Fruit fly (Drosophila melanogaster) whole organism, embryonic: ENCODE results near the gene CG12995.
A peak's percentile ranks its signal among the peaks of the same experiment; 100 is the strongest.

ENCODE experiments used
- Atf-2 ChIP-seq: fragments of 200-800 bp; sonication (Bioruptor generic); optimal IDR thresholded peaks from 2 replicates; lab custom pipeline; 2016; ENCODE audit warnings: missing biosample characterization, missing genetic modification characterization
- Atf6 ChIP-seq: fragments of 200-800 bp; sonication (Bioruptor generic); IDR thresholded peaks from 2 replicates; pipeline ENCODE4 v1.3.6; 2022; ENCODE audit warnings: missing biosample characterization, missing genetic modification characterization
- CG10274 ChIP-seq: fragments of 200-800 bp; sonication (Bioruptor generic); optimal IDR thresholded peaks from 3 replicates; lab custom pipeline; 2017; ENCODE audit warnings: missing biosample characterization, mild to moderate bottlenecking, missing genetic modification characterization
- CG10431 ChIP-seq: fragments of 200-800 bp; sonication (Bioruptor generic); optimal IDR thresholded peaks from 3 replicates; lab custom pipeline; 2018; ENCODE audit warnings: missing biosample characterization, mild to moderate bottlenecking, missing genetic modification characterization
- CG10654 ChIP-seq: fragments of 200-800 bp; sonication (Bioruptor generic); optimal IDR thresholded peaks from 2 replicates; lab custom pipeline; 2016; ENCODE audit warnings: missing biosample characterization, missing genetic modification characterization
- CG10979 ChIP-seq: fragments of 200-800 bp; sonication (Bioruptor generic); optimal IDR thresholded peaks from 2 replicates; lab custom pipeline; 2018; ENCODE audit warnings: missing biosample characterization, mild to moderate bottlenecking, missing genetic modification characterization, moderate library complexity
- CG11723 ChIP-seq: fragments of 200-800 bp; sonication (Bioruptor generic); optimal IDR thresholded peaks from 2 replicates; lab custom pipeline; 2017; ENCODE audit warnings: missing biosample characterization, mild to moderate bottlenecking, missing genetic modification characterization
- CG12236 ChIP-seq: fragments of 200-800 bp; sonication (Bioruptor generic); optimal IDR thresholded peaks from 2 replicates; lab custom pipeline; 2016; ENCODE audit warnings: missing biosample characterization, missing genetic modification characterization
- CG12769 ChIP-seq: fragments of 200-800 bp; sonication (Bioruptor generic); optimal IDR thresholded peaks from 2 replicates; lab custom pipeline; 2019; ENCODE audit warnings: missing biosample characterization, mild to moderate bottlenecking, missing genetic modification characterization, moderate library complexity
- CG13296 ChIP-seq: fragments of 200-800 bp; sonication (Bioruptor generic); optimal IDR thresholded peaks from 3 replicates; lab custom pipeline; 2018; ENCODE audit warnings: missing biosample characterization, mild to moderate bottlenecking, missing genetic modification characterization
- CG14710 ChIP-seq: fragments of 200-800 bp; sonication (Bioruptor generic); optimal IDR thresholded peaks from 3 replicates; lab custom pipeline; 2019; ENCODE audit warnings: missing biosample characterization, mild to moderate bottlenecking, missing genetic modification characterization, moderate library complexity
- CG15269 ChIP-seq: fragments of 200-800 bp; sonication (Bioruptor generic); optimal IDR thresholded peaks from 2 replicates; lab custom pipeline; 2018; ENCODE audit warnings: missing biosample characterization, mild to moderate bottlenecking, missing genetic modification characterization, moderate library complexity
- CG16813 ChIP-seq: fragments of 200-800 bp; sonication (Bioruptor generic); IDR thresholded peaks from 3 replicates; pipeline ENCODE4 v1.3.6; 2022; ENCODE audit warnings: missing biosample characterization, missing genetic modification characterization; ENCODE audit not compliant: partially characterized antibody
- CG17361 ChIP-seq: fragments of 200-800 bp; sonication (Bioruptor generic); IDR thresholded peaks from 3 replicates; pipeline ENCODE4 v1.3.6; 2022; ENCODE audit warnings: missing biosample characterization, missing genetic modification characterization
- CG1792 ChIP-seq: fragments of 200-800 bp; sonication (Bioruptor generic); optimal IDR thresholded peaks from 2 replicates; lab custom pipeline; 2016; ENCODE audit warnings: missing biosample characterization, missing genetic modification characterization
- CG32767 ChIP-seq: fragments of 200-800 bp; sonication (Bioruptor generic); IDR thresholded peaks from 2 replicates; pipeline ENCODE4 v1.3.6; 2022; ENCODE audit warnings: missing biosample characterization, missing genetic modification characterization
- CG3281 ChIP-seq: fragments of 200-800 bp; sonication (Bioruptor generic); optimal IDR thresholded peaks from 3 replicates; lab custom pipeline; 2017; ENCODE audit warnings: missing biosample characterization, mild to moderate bottlenecking, missing genetic modification characterization
- CG5953 ChIP-seq: fragments of 200-800 bp; sonication (Bioruptor generic); IDR thresholded peaks from 2 replicates; pipeline ENCODE4 v1.3.6; 2022; ENCODE audit warnings: missing biosample characterization, missing genetic modification characterization
- CG6175 ChIP-seq: fragments of 200-800 bp; sonication (Bioruptor generic); IDR thresholded peaks from 3 replicates; pipeline ENCODE4 v1.3.6; 2022; ENCODE audit warnings: missing biosample characterization, missing genetic modification characterization
- CG6254 ChIP-seq: fragments of 200-800 bp; sonication (Bioruptor generic); optimal IDR thresholded peaks from 3 replicates; lab custom pipeline; 2017; ENCODE audit warnings: mild to moderate bottlenecking, missing biosample characterization, missing genetic modification reagents, missing genetic modification characterization
- CG6654 ChIP-seq: fragments of 200-800 bp; sonication (Bioruptor generic); optimal IDR thresholded peaks from 2 replicates; lab custom pipeline; 2017; ENCODE audit warnings: missing biosample characterization, mild to moderate bottlenecking, missing genetic modification characterization
- CG7745 ChIP-seq: fragments of 200-800 bp; sonication (Bioruptor generic); optimal IDR thresholded peaks from 2 replicates; lab custom pipeline; 2018; ENCODE audit warnings: missing biosample characterization, mild to moderate bottlenecking, missing genetic modification characterization, moderate library complexity
- CG7928 ChIP-seq: fragments of 200-800 bp; sonication (Bioruptor generic); optimal IDR thresholded peaks from 2 replicates; lab custom pipeline; 2017; ENCODE audit warnings: missing biosample characterization, mild to moderate bottlenecking, missing genetic modification characterization
- CG7963 ChIP-seq: fragments of 200-800 bp; sonication (Bioruptor generic); IDR thresholded peaks from 3 replicates; pipeline ENCODE4 v1.3.6; 2022; ENCODE audit warnings: missing biosample characterization, missing genetic modification characterization; ENCODE audit not compliant: partially characterized antibody
- CG9215 ChIP-seq: fragments of 200-800 bp; sonication (Bioruptor generic); IDR thresholded peaks from 2 replicates; pipeline ENCODE4 v1.3.6; 2022; ENCODE audit warnings: missing biosample characterization, missing genetic modification characterization
- Elba2 ChIP-seq: fragments of 200-800 bp; sonication (Bioruptor generic); optimal IDR thresholded peaks from 3 replicates; lab custom pipeline; 2016; ENCODE audit warnings: missing biosample characterization, missing genetic modification characterization
- Fer3 ChIP-seq: fragments of 200-800 bp; sonication (Bioruptor generic); optimal IDR thresholded peaks from 2 replicates; lab custom pipeline; 2018; ENCODE audit warnings: missing biosample characterization, mild to moderate bottlenecking, missing genetic modification characterization, moderate library complexity
- Gsc ChIP-seq: fragments of 200-800 bp; sonication (Bioruptor generic); IDR thresholded peaks from 2 replicates; pipeline ENCODE4 v1.3.6; 2022; ENCODE audit warnings: missing biosample characterization, missing genetic modification characterization
- H15 ChIP-seq: fragments of 200-800 bp; sonication (Bioruptor generic); IDR thresholded peaks from 3 replicates; pipeline ENCODE4 v1.3.6; 2022; ENCODE audit warnings: missing biosample characterization, missing genetic modification characterization
- Max ChIP-seq: fragments of 200-800 bp; sonication (Bioruptor generic); optimal IDR thresholded peaks from 2 replicates; lab custom pipeline; 2016; ENCODE audit warnings: missing biosample characterization, mild to moderate bottlenecking, missing genetic modification characterization
- NfI ChIP-seq: fragments of 200-800 bp; sonication (Bioruptor generic); optimal IDR thresholded peaks from 3 replicates; lab custom pipeline; 2018; ENCODE audit warnings: missing biosample characterization, mild to moderate bottlenecking, missing genetic modification characterization, moderate library complexity
- Sin3A ChIP-seq: fragments of >200 bp; optimal IDR thresholded peaks from 2 replicates; lab custom pipeline; 2018
- Ssrp ChIP-seq: fragments of 200-800 bp; sonication (Bioruptor generic); optimal IDR thresholded peaks from 2 replicates; lab custom pipeline; 2018; ENCODE audit warnings: missing biosample characterization, mild to moderate bottlenecking, missing genetic modification characterization, moderate library complexity
- Taf1 ChIP-seq: fragments of 200-800 bp; sonication (Bioruptor generic); IDR thresholded peaks from 2 replicates; pipeline ENCODE4 v1.3.6; 2022; ENCODE audit warnings: missing biosample characterization, missing genetic modification characterization
- YL-1 ChIP-seq: fragments of 200-800 bp; sonication (Bioruptor generic); optimal IDR thresholded peaks from 3 replicates; lab custom pipeline; 2017; ENCODE audit warnings: missing biosample characterization, mild to moderate bottlenecking, missing genetic modification characterization
- ab ChIP-seq: fragments of 200-800 bp; sonication (Bioruptor generic); optimal IDR thresholded peaks from 2 replicates; lab custom pipeline; 2016; ENCODE audit warnings: missing biosample characterization, missing genetic modification characterization
- abd-A ChIP-seq: fragments of 200-800 bp; sonication (Bioruptor generic); optimal IDR thresholded peaks from 3 replicates; lab custom pipeline; 2019; ENCODE audit warnings: missing biosample characterization, mild to moderate bottlenecking, missing genetic modification characterization, moderate library complexity
- al ChIP-seq: fragments of 200-800 bp; sonication (Bioruptor generic); IDR thresholded peaks from 2 replicates; pipeline ENCODE4 v1.3.6; 2022; ENCODE audit warnings: missing biosample characterization, missing genetic modification characterization
- ash1 ChIP-seq: fragments of 200-800 bp; sonication (Bioruptor generic); optimal IDR thresholded peaks from 2 replicates; lab custom pipeline; 2018; ENCODE audit warnings: missing biosample characterization, mild to moderate bottlenecking, missing genetic modification characterization
- br ChIP-seq: fragments of >200 bp; optimal IDR thresholded peaks from 2 replicates; lab custom pipeline; 2017
- croc ChIP-seq: fragments of 200-800 bp; sonication (Bioruptor generic); conservative IDR thresholded peaks from 3 replicates; pipeline ENCODE4 v1.3.6; 2022; ENCODE audit warnings: missing biosample characterization, missing genetic modification characterization
- dm ChIP-seq: fragments of 200-800 bp; sonication (Bioruptor generic); optimal IDR thresholded peaks from 3 replicates; lab custom pipeline; 2016; ENCODE audit warnings: missing biosample characterization, missing genetic modification characterization
- dmrt11E ChIP-seq: fragments of 200-800 bp; sonication (Bioruptor generic); optimal IDR thresholded peaks from 3 replicates; lab custom pipeline; 2018; ENCODE audit warnings: missing biosample characterization, mild to moderate bottlenecking, missing genetic modification characterization, moderate library complexity
- grn ChIP-seq: fragments of 200-800 bp; sonication (Bioruptor generic); optimal IDR thresholded peaks from 3 replicates; lab custom pipeline; 2017; ENCODE audit warnings: missing biosample characterization, missing genetic modification characterization
- kah ChIP-seq: fragments of 200-800 bp; sonication (Bioruptor generic); optimal IDR thresholded peaks from 2 replicates; lab custom pipeline; 2018; ENCODE audit warnings: missing biosample characterization, mild to moderate bottlenecking, missing genetic modification characterization
- kay ChIP-seq: fragments of 200-800 bp; sonication (Bioruptor generic); optimal IDR thresholded peaks from 2 replicates; lab custom pipeline; 2016; ENCODE audit warnings: missing biosample characterization, missing genetic modification characterization
- lov ChIP-seq, 2 experiments: fragments of 200-800 bp in 1 of 2; fragments of >200 bp in 1 of 2; sonication (Bioruptor generic) in 1 of 2; IDR thresholded peaks in 1 of 2; optimal IDR thresholded peaks in 1 of 2; 2 replicates in 1 of 2; 3 replicates in 1 of 2; pipeline versions ENCODE4 v1.3.6 to Lab custom; 2017 to 2022; ENCODE audit warnings: missing biosample characterization in 1 of 2, missing genetic modification characterization in 1 of 2
- pita ChIP-seq: fragments of 200-800 bp; sonication (Bioruptor generic); optimal IDR thresholded peaks from 2 replicates; lab custom pipeline; 2017; ENCODE audit warnings: missing biosample characterization, mild to moderate bottlenecking, missing genetic modification characterization
- pzg ChIP-seq: fragments of 200-800 bp; sonication (Bioruptor generic); optimal IDR thresholded peaks from 3 replicates; lab custom pipeline; 2018; ENCODE audit warnings: missing biosample characterization, mild to moderate bottlenecking, missing genetic modification characterization, moderate library complexity
- sens ChIP-seq: fragments of 200-800 bp; sonication (Bioruptor generic); peaks from one replicate; lab custom pipeline; 2016; ENCODE audit warnings: missing biosample characterization, missing genetic modification characterization
- sqz ChIP-seq: fragments of 200-800 bp; sonication (Bioruptor generic); optimal IDR thresholded peaks from 3 replicates; lab custom pipeline; 2018; ENCODE audit warnings: missing biosample characterization, mild to moderate bottlenecking, missing genetic modification characterization
- tgo ChIP-seq: fragments of 200-800 bp; sonication (Bioruptor generic); IDR thresholded peaks from 3 replicates; pipeline ENCODE4 v1.3.6; 2022; ENCODE audit warnings: missing biosample characterization, missing genetic modification characterization

CG12995 gene

DNA sequence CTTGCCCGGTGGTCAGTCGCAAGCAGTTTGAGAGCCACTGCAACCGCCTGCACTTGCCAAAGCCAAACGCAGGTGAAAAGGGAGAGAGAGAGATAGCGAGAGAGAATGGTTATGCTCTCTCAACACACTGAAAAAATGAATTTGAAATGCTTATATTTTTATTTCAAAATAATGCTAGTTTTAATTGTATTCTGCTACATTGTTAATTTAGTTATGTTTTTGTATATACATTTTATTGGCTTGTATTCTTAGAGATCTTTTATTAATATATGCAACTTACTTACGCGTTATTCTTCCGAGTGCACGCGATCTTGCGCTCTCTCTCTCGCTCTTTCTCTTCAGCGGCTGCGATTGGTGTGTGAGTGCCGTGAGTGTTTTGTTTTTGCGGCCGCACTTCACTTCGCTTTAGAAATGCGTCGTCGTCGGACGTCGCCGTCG, 31.3 kb downstream of the CG12995 start (continued):
- no peak for TF ChIP-seq CG10431 (GFP tag; lab: Kevin White, UChicago)
- no peak for TF ChIP-seq CG15269
- TF ChIP-seq Taf1 (GFP tag; lab: Robert Waterston, UW) = peak; percentile 94
- TF ChIP-seq ash1 (GFP tag; lab: Kevin White, UChicago) = peak; percentile 56
- no peak for TF ChIP-seq lov (optimal IDR thresholded peaks at IDR 0.05; lab: Kevin White, UChicago)
- peak; percentile 98 for TF ChIP-seq lov (GFP tag; IDR thresholded peaks at IDR 0.05; lab: Robert Waterston, UW)
- peak; percentile 99 for TF ChIP-seq sens (GFP tag; lab: Kevin White, UChicago)
- no peak for TF ChIP-seq br (lab: Kevin White, UChicago)
- TF ChIP-seq grn = peak; percentile 88
- TF ChIP-seq YL-1 = no peak
- TF ChIP-seq NfI = no peak
- peak; percentile 80 for TF ChIP-seq CG10274 (GFP tag; lab: Kevin White, UChicago)
- TF ChIP-seq CG10654 (GFP tag; lab: Kevin White, UChicago) = peak; percentile 97
- TF ChIP-seq CG1792 (GFP tag; lab: Kevin White, UChicago) = peak; percentile 88
- peak; percentile 97 for TF ChIP-seq al (GFP tag; lab: Robert Waterston, UW)
- TF ChIP-seq abd-A (tag; lab: Kevin White, UChicago) = peak; percentile 65
- TF ChIP-seq H15 (GFP tag; lab: Robert Waterston, UW) = peak; percentile 99
- TF ChIP-seq Max (GFP tag; lab: Kevin White, UChicago) = peak; percentile 97
- no peak for TF ChIP-seq Ssrp (tag; lab: Kevin White, UChicago)
- peak; percentile 97 for TF ChIP-seq CG9215 (GFP tag; lab: Robert Waterston, UW)
- TF ChIP-seq CG7928 (GFP tag; lab: Kevin White, UChicago) = peak; percentile 64
- peak; percentile 98 for TF ChIP-seq CG14710 (tag; lab: Kevin White, UChicago)
- TF ChIP-seq CG17361 (GFP tag; lab: Robert Waterston, UW) = peak; percentile 96
- no peak for TF ChIP-seq ab (GFP tag; lab: Kevin White, UChicago)
- no peak for TF ChIP-seq CG5953 (GFP tag; lab: Robert Waterston, UW)
- TF ChIP-seq Fer3 (tag; lab: Kevin White, UChicago) = peak; percentile 96
- TF ChIP-seq pzg (GFP tag; lab: Kevin White, UChicago) = peak; percentile 7
- TF ChIP-seq kah (GFP tag; lab: Kevin White, UChicago) = peak; percentile 93
- no peak for TF ChIP-seq dmrt11E (tag; lab: Kevin White, UChicago)
- peak; percentile 97 for TF ChIP-seq sqz
- no peak for TF ChIP-seq CG11723 (GFP tag; lab: Kevin White, UChicago)
- TF ChIP-seq CG32767 = peak; percentile 89
- no peak for TF ChIP-seq dm
- TF ChIP-seq Sin3A (lab: Kevin White, UChicago) = no peak
- peak; percentile 99 for TF ChIP-seq CG10979 (tag; lab: Kevin White, UChicago)
- TF ChIP-seq CG12769 = no peak
- peak; percentile 95 for TF ChIP-seq CG6254 (GFP tag; lab: Kevin White, UChicago)
- TF ChIP-seq CG3281 = peak; percentile 94
- peak; percentile 99 for TF ChIP-seq tgo (GFP tag; lab: Robert Waterston, UW)
- no peak for TF ChIP-seq CG12236
- no peak for TF ChIP-seq Atf-2 (GFP tag; lab: Kevin White, UChicago)
- TF ChIP-seq CG7963 (GFP tag; lab: Robert Waterston, UW) = no peak
- TF ChIP-seq Elba2 (GFP tag; lab: Kevin White, UChicago) = peak; percentile 65
- peak; percentile 92 for TF ChIP-seq Gsc
- peak; percentile 97 for TF ChIP-seq kay (GFP tag; lab: Kevin White, UChicago)
- no peak for TF ChIP-seq CG7745 (tag; lab: Kevin White, UChicago)
- TF ChIP-seq Atf6 (GFP tag; lab: Robert Waterston, UW) = peak; percentile 89
- TF ChIP-seq pita (GFP tag; lab: Kevin White, UChicago) = no peak
- TF ChIP-seq CG13296 (GFP tag; lab: Kevin White, UChicago) = peak; percentile 97
- peak; percentile 95 for TF ChIP-seq CG6175 (GFP tag; lab: Robert Waterston, UW)
- no peak for TF ChIP-seq CG16813 (GFP tag; lab: Robert Waterston, UW)
- peak; percentile 99 for TF ChIP-seq croc (GFP tag; lab: Robert Waterston, UW)
- TF ChIP-seq CG6654 = peak; percentile 95
